Worm (Caenorhabditis elegans): ENCODE data around the gene T26G10.5.

ce11 chrIII:9457192-9458103 is 31.2 kb upstream of the T26G10.5 start:
- TF ChIP-seq madf-2 (tag; optimal IDR thresholded peaks at IDR 0.05) (no peak), ama-1 (optimal IDR thresholded peaks at IDR 0.05) (no peak), K09A11.1 (tag; optimal IDR thresholded peaks at IDR 0.05; ENCODE audit: insufficient read depth) (no peak), hlh-6 (tag; optimal IDR thresholded peaks at IDR 0.05) (no peak), sox-2 (GFP tag; IDR thresholded peaks at IDR 0.05) (no peak), nhr-11 (tag; optimal IDR thresholded peaks at IDR 0.05) (no peak), dmd-4 (tag; optimal IDR thresholded peaks at IDR 0.05; ENCODE audit: borderline replicate concordance) (no peak), fkh-10 (GFP tag; optimal IDR thresholded peaks at IDR 0.05) (no peak)
